Worm (Caenorhabditis elegans) whole organism, early embryonic: ENCODE measurements around the gene F23H11.5.

Experiments
- ama-1 ChIP-seq: fragments of 150-350 bp; optimal IDR thresholded peaks from 2 replicates; lab custom pipeline; 2014
- ceh-36 ChIP-seq: sonication (generic microtip); optimal IDR thresholded peaks from 2 replicates; lab custom pipeline; 2016; ENCODE audit warnings: missing genetic modification characterization, inconsistent platforms, missing compliant biosample characterization
- ets-7 ChIP-seq: sonication (generic microtip); optimal IDR thresholded peaks from 2 replicates; lab custom pipeline; 2016; ENCODE audit warnings: missing genotype, missing genetic modification characterization, missing compliant biosample characterization
- flt-1 ChIP-seq: fragments of 200-800 bp; sonication (Bioruptor generic); IDR thresholded peaks from 2 replicates; pipeline ENCODE4 v1.3.6; 2022; ENCODE audit warnings: missing genetic modification characterization, missing compliant biosample characterization
- hmg-4 ChIP-seq: fragments of 200-800 bp; sonication (Bioruptor generic); optimal IDR thresholded peaks from 2 replicates; lab custom pipeline; 2018; ENCODE audit warnings: mild to moderate bottlenecking, missing genetic modification characterization, missing compliant biosample characterization
- scrt-1 ChIP-seq: fragments of 200-800 bp; sonication (Bioruptor generic); IDR thresholded peaks from 2 replicates; pipeline ENCODE4 v1.3.6; 2022; ENCODE audit warnings: missing genetic modification characterization, missing compliant biosample characterization
- tbx-11 ChIP-seq: fragments of 200-800 bp; sonication (Bioruptor generic); IDR thresholded peaks from 2 replicates; pipeline ENCODE4 v1.3.6; 2022; ENCODE audit warnings: missing genetic modification characterization, missing compliant biosample characterization
- tra-4 ChIP-seq: sonication (generic microtip); optimal IDR thresholded peaks from 2 replicates; lab custom pipeline; 2017; ENCODE audit warnings: missing genetic modification characterization, missing compliant biosample characterization

ce11 chrIII:873432-873831 lies 37.0 kb downstream of the F23H11.5 start, which contains the start of gene clc-19:
- TF ChIP-seq ets-7 (no peak), tra-4 (tag; lab: Kevin White, UChicago) (no peak), hmg-4 (no peak), ceh-36 (tag; lab: Kevin White, UChicago) (no peak), flt-1 (GFP tag; lab: Robert Waterston, UW) (no peak), tbx-11 (GFP tag; lab: Robert Waterston, UW) (no peak), scrt-1 (GFP tag; lab: Robert Waterston, UW) (no peak), ama-1 (no peak)
